Worm (Caenorhabditis elegans): ENCODE data around the gene R05F9.9.
A peak's percentile ranks its signal among the peaks of the same experiment; 100 is the strongest.

Gene R05F9.9

DNA sequence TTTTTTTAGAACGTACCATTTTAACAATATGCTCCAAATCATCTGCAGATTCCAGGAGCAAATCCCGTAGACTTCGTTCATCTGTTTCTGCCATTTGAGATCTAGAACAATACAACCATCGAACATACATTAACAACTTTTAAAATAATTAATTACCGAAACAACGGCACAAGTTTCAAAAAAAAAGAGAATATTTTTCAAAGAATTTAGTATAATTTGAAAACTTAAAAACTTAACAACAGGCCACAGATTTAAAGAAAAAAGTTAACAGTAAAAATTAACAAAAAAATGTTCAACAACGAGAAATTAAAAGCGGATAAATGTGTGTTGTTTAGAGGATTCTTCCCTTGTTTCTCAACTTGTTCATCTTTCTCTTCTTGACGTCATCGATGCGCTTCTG, 41.9 kb upstream of the R05F9.9 start, which contains the start of gene mdt-4:
TSS of gene mdt-4 (minus strand) at position 101 of the 400 bp plus-strand sequence.
- TF ChIP-seq unc-42 (tag; optimal IDR thresholded peaks at IDR 0.05) (no peak), unc-86 (tag; optimal IDR thresholded peaks at IDR 0.05) (no peak), unc-55 (GFP tag; optimal IDR thresholded peaks at IDR 0.05) (no peak), nhr-11 (tag; optimal IDR thresholded peaks at IDR 0.05) (no peak), hlh-13 (GFP tag; optimal IDR thresholded peaks at IDR 0.05) (no peak), ceh-18 (tag; optimal IDR thresholded peaks at IDR 0.05) (no peak), pag-3 (tag; optimal IDR thresholded peaks at IDR 0.05; ENCODE audit: borderline replicate concordance) (no peak)

DNA sequence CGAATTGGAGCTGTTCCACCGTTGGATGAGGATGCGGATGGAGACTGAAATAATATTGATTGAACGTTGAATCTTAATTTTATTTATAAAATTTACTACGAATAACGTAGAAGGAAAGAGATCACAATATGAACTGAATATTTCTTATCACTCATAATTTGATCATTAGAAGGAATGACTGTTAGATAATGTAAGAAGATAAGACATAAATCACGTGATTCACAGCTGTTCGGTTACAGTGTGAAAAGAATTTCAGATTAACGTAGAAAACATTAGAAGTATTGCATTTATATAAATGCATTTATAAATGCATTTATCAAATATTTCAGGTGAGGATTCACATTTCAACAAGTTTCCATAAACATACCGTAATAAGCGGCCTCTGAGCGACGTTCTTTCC, 40.9 kb upstream of the R05F9.9 start:
- TF ChIP-seq hlh-30 (tag; optimal IDR thresholded peaks at IDR 0.05; ENCODE audit: insufficient read depth) (peak; percentile 16), elt-2 (tag; optimal IDR thresholded peaks at IDR 0.05) (peak; percentile 70), dmd-4 (tag; optimal IDR thresholded peaks at IDR 0.05; ENCODE audit: borderline replicate concordance) (no peak)

DNA sequence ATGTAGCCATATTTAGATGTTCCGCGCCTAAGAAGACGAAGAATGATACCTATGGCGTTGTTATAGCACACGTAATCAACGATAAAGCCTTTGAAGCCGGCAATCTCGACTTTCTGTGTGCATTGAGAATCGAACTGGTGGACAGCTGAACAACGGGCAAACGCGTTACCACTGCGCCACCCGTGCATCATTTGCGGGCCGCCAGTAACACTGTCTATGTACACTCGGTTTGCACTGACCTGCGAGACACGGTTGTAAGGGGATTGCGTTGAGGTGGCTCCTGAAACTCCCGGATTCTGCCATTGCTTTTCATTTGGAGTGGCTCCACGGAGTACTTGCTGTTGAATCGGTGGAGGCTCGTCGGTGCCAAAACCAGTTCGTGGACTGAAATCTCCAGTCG, 40.5 kb upstream of the R05F9.9 start:
- TF ChIP-seq sox-2 (GFP tag; IDR thresholded peaks at IDR 0.05) (peak; percentile 63), zip-5 (tag; optimal IDR thresholded peaks at IDR 0.05) (peak; percentile 30), hlh-13 (GFP tag; optimal IDR thresholded peaks at IDR 0.05) (peak; percentile 24), ceh-6 (GFP tag; optimal IDR thresholded peaks at IDR 0.05) (peak; percentile 80), elt-4 (tag; optimal IDR thresholded peaks at IDR 0.05) (no peak), tbx-7 (tag; optimal IDR thresholded peaks at IDR 0.05) (no peak), Y22D7AL.16 (tag; optimal IDR thresholded peaks at IDR 0.05) (peak; percentile 67), fkh-10 (GFP tag; optimal IDR thresholded peaks at IDR 0.05) (no peak), mec-3 (tag; optimal IDR thresholded peaks at IDR 0.05; ENCODE audit: borderline replicate concordance) (peak; percentile 59), ceh-18 (tag; optimal IDR thresholded peaks at IDR 0.05) (peak; percentile 64), hlh-6 (tag; optimal IDR thresholded peaks at IDR 0.05) (peak; percentile 90), rnt-1 (tag; optimal IDR thresholded peaks at IDR 0.05) (peak; percentile 12), C38D4.7 (GFP tag; optimal IDR thresholded peaks at IDR 0.05) (peak; percentile 76), K09A11.1 (tag; optimal IDR thresholded peaks at IDR 0.05; ENCODE audit: insufficient read depth) (peak; percentile 60), ceh-30 (tag; optimal IDR thresholded peaks at IDR 0.05) (no peak), ceh-31 (tag; optimal IDR thresholded peaks at IDR 0.05) (peak; percentile 39), dve-1 (tag; optimal IDR thresholded peaks at IDR 0.05) (peak; percentile 49), ref-2 (tag; optimal IDR thresholded peaks at IDR 0.05) (peak; percentile 73), unc-3 (GFP tag; conservative IDR thresholded peaks at IDR 0.05) (peak; percentile 33; the same call in 1 of the 2 replicates), unc-3 (tag; optimal IDR thresholded peaks at IDR 0.05) (peak; percentile 28), lim-6 (tag; optimal IDR thresholded peaks at IDR 0.05) (no peak), T23F11.4 (GFP tag; optimal IDR thresholded peaks at IDR 0.05) (peak; percentile 82), gmeb-2 (tag; optimal IDR thresholded peaks at IDR 0.05) (peak; percentile 59), ceh-9 (tag; optimal IDR thresholded peaks at IDR 0.05) (no peak), ceh-19 (GFP tag; optimal IDR thresholded peaks at IDR 0.05) (peak; percentile 72), hlh-30 (tag; optimal IDR thresholded peaks at IDR 0.05; ENCODE audit: insufficient read depth) (peak; percentile 6), lin-11 (tag; optimal IDR thresholded peaks at IDR 0.05) (peak; percentile 58), ceh-48 (tag; optimal IDR thresholded peaks at IDR 0.05) (peak; percentile 2), unc-42 (tag; optimal IDR thresholded peaks at IDR 0.05) (no peak), odd-2 (tag; optimal IDR thresholded peaks at IDR 0.05) (no peak), ceh-45 (GFP tag; IDR thresholded peaks at IDR 0.05) (no peak), ceh-24 (tag; optimal IDR thresholded peaks at IDR 0.05) (no peak), ttx-3 (tag; optimal IDR thresholded peaks at IDR 0.05) (peak; percentile 40), ets-4 (tag; optimal IDR thresholded peaks at IDR 0.05) (no peak), elt-2 (tag; optimal IDR thresholded peaks at IDR 0.05) (peak; percentile 87), F13H6.1 (tag; optimal IDR thresholded peaks at IDR 0.05) (peak; percentile 49), madf-2 (tag; optimal IDR thresholded peaks at IDR 0.05) (peak; percentile 74), ceh-34 (tag; optimal IDR thresholded peaks at IDR 0.05) (peak; percentile 49), ztf-16 (tag; optimal IDR thresholded peaks at IDR 0.05) (peak; percentile 68), sox-4 (tag; optimal IDR thresholded peaks at IDR 0.05) (peak; percentile 43), unc-86 (tag; optimal IDR thresholded peaks at IDR 0.05) (peak; percentile 43), tbx-2 (tag; optimal IDR thresholded peaks at IDR 0.05) (peak; percentile 81), K02D7.2 (tag; optimal IDR thresholded peaks at IDR 0.05) (peak; percentile 23), syd-9 (tag; optimal IDR thresholded peaks at IDR 0.05) (peak; percentile 49)

All from whole organism, late embryonic.